Worm (Caenorhabditis elegans): Measurements from ENCODE around the gene nlp-31.

DNA sequence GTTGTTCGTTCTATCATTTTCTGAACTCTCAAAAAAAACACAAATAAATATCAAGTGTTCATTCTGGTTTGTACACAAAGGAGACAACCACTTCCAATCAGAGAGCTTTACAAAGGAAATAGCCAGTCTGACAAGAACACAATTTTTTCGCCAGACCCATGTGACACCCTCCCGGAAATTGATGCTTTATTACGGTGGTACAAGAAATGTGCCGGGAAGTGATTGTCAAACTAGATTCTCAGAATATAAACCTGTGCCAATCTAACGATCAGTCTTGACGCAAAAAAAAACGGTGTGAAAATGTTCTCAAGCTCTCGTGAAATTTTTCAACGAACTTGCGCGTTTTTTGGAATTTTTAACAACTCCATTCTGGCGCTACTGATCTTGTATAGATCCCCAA, 26.1 kb upstream of the nlp-31 start, which contains the start of gene str-247:
- TF ChIP-seq sea-2 (GFP tag; optimal IDR thresholded peaks at IDR 0.05) (no peak), snpc-4 (tag; optimal IDR thresholded peaks at IDR 0.05) (no peak), ama-1 (optimal IDR thresholded peaks at IDR 0.05) (no peak), tbx-2 (tag; optimal IDR thresholded peaks at IDR 0.05) (no peak), elt-2 (tag; optimal IDR thresholded peaks at IDR 0.05) (no peak), pha-4 (tag; optimal IDR thresholded peaks at IDR 0.05) (no peak), nhr-12 (tag; optimal IDR thresholded peaks at IDR 0.05) (no peak), unc-62 (GFP tag; optimal IDR thresholded peaks at IDR 0.05) (no peak), nhr-11 (tag; optimal IDR thresholded peaks at IDR 0.05) (no peak)
